Comparison of ENCODE assay signal across 1 fruit fly cellular context in the genomic region with DNA sequence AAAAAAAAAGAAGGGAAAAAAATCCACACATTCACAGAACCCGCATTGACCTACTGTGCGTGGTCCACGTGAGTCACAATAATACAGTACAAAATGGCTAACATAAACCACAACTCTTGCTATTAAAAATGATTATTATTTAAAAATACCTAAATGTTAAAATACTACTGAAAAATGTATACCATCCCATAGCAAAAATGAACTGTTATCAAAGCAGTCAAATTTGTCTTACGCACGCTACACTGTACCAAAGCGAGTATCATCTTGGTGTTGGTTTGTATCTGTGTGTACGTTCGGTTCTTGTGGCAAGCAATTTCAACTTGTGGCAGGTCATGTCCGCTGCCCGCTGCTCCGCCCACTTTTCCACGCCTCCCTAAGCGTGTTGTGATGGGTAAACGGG.
A peak's percentile ranks its signal among the peaks of the same experiment; 100 is the strongest.
TF ChIP-seq lines count a peak whose summit lies in the region.

No protein-coding gene starts in this region.

TF ChIP-seq in whole organism, embryonic, 481 proteins besides CTCF, POLR2A, EP300 and RAD21 (continued from another document and continues in another):
- peak; percentile 98 for TF ChIP-seq gcm (GFP tag; optimal IDR thresholded peaks at IDR 0.05; lab: Kevin White, UChicago)
- peak; percentile 95 for TF ChIP-seq unpg (GFP tag; optimal IDR thresholded peaks at IDR 0.05; lab: Kevin White, UChicago)
- TF ChIP-seq jigr1 (GFP tag; IDR thresholded peaks at IDR 0.05; lab: Robert Waterston, UW) = peak; percentile 80
- peak; percentile 51 for TF ChIP-seq CG6765 (GFP tag; optimal IDR thresholded peaks at IDR 0.05; lab: Kevin White, UChicago)
- peak; percentile 96 for TF ChIP-seq zfh1 (GFP tag; IDR thresholded peaks at IDR 0.05; lab: Robert Waterston, UW)
- TF ChIP-seq zf30C (GFP tag; optimal IDR thresholded peaks at IDR 0.05; lab: Kevin White, UChicago) = no peak
- peak; percentile 80 for TF ChIP-seq jing (GFP tag; optimal IDR thresholded peaks at IDR 0.05; lab: Kevin White, UChicago)
- TF ChIP-seq crp (GFP tag; optimal IDR thresholded peaks at IDR 0.05; lab: Kevin White, UChicago) = peak in 1 of 2 experiments; percentile 44
- peak; percentile 52 for TF ChIP-seq Nf-YC (tag; optimal IDR thresholded peaks at IDR 0.05; lab: Kevin White, UChicago)
- peak; percentile 65 for TF ChIP-seq trh (GFP tag; optimal IDR thresholded peaks at IDR 0.05; lab: Kevin White, UChicago)
- peak; percentile 83 for TF ChIP-seq caup (GFP tag; optimal IDR thresholded peaks at IDR 0.05; lab: Kevin White, UChicago; ENCODE audit: severe bottlenecking)
- TF ChIP-seq H2.0 (GFP tag; IDR thresholded peaks at IDR 0.05; lab: Robert Waterston, UW) = peak; percentile 89
- TF ChIP-seq Awh (GFP tag; IDR thresholded peaks at IDR 0.05; lab: Robert Waterston, UW) = peak; percentile 92
- peak; percentile 32 for TF ChIP-seq CG10565 (GFP tag; optimal IDR thresholded peaks at IDR 0.05; lab: Kevin White, UChicago)
- peak; percentile 91 for TF ChIP-seq CG14441 (GFP tag; IDR thresholded peaks at IDR 0.05; lab: Robert Waterston, UW)
- TF ChIP-seq sc (optimal IDR thresholded peaks at IDR 0.05; lab: Kevin White, UChicago) = no peak
- TF ChIP-seq sc (GFP tag; optimal IDR thresholded peaks at IDR 0.05; lab: Kevin White, UChicago) = peak; percentile 83
- peak; percentile 93 for TF ChIP-seq ATbp (GFP tag; optimal IDR thresholded peaks at IDR 0.05; lab: Kevin White, UChicago)
- TF ChIP-seq abd-A (tag; optimal IDR thresholded peaks at IDR 0.05; lab: Kevin White, UChicago) = peak; percentile 65
- TF ChIP-seq ftz-f1 (GFP tag; optimal IDR thresholded peaks at IDR 0.05; lab: Kevin White, UChicago) = no peak
- TF ChIP-seq klu (GFP tag; IDR thresholded peaks at IDR 0.05; lab: Robert Waterston, UW) = peak; percentile 77
- TF ChIP-seq CG2129 (GFP tag; IDR thresholded peaks at IDR 0.05; lab: Robert Waterston, UW; ENCODE audit: partially characterized antibody) = no peak
- peak; percentile 80 for TF ChIP-seq CG11085 (GFP tag; IDR thresholded peaks at IDR 0.05; lab: Robert Waterston, UW)
- peak; percentile 41 for TF ChIP-seq shn (GFP tag; optimal IDR thresholded peaks at IDR 0.05; lab: Kevin White, UChicago)
- peak; percentile 90 for TF ChIP-seq CG10209 (GFP tag; optimal IDR thresholded peaks at IDR 0.05; lab: Kevin White, UChicago)
- peak; percentile 82 for TF ChIP-seq CG13123 (GFP tag; optimal IDR thresholded peaks at IDR 0.05; lab: Kevin White, UChicago)
- peak; percentile 89 for TF ChIP-seq CG2712 (tag; optimal IDR thresholded peaks at IDR 0.05; lab: Kevin White, UChicago)
- TF ChIP-seq CG8089 (GFP tag; optimal IDR thresholded peaks at IDR 0.05; lab: Kevin White, UChicago) = peak; percentile 58
- TF ChIP-seq en (GFP tag; optimal IDR thresholded peaks at IDR 0.05; lab: Kevin White, UChicago) = peak; percentile 42
- TF ChIP-seq fd3F (GFP tag; optimal IDR thresholded peaks at IDR 0.05; lab: Kevin White, UChicago) = peak; percentile 82
- peak; percentile 71 for TF ChIP-seq CG10462 (GFP tag; optimal IDR thresholded peaks at IDR 0.05; lab: Kevin White, UChicago)
- TF ChIP-seq Deaf1 (tag; optimal IDR thresholded peaks at IDR 0.05; lab: Kevin White, UChicago) = peak; percentile 65
- TF ChIP-seq Drgx (GFP tag; IDR thresholded peaks at IDR 0.05; lab: Robert Waterston, UW) = peak; percentile 93
- peak; percentile 72 for TF ChIP-seq fd64A (GFP tag; optimal IDR thresholded peaks at IDR 0.05; lab: Kevin White, UChicago)
- TF ChIP-seq Jarid2 (GFP tag; optimal IDR thresholded peaks at IDR 0.05; lab: Kevin White, UChicago) = peak; percentile 44
- TF ChIP-seq ato (GFP tag; IDR thresholded peaks at IDR 0.05; lab: Robert Waterston, UW; ENCODE audit: partially characterized antibody) = no peak
- peak; percentile 91 for TF ChIP-seq Hsf (GFP tag; optimal IDR thresholded peaks at IDR 0.05; lab: Kevin White, UChicago)
- TF ChIP-seq CG7556 (GFP tag; optimal IDR thresholded peaks at IDR 0.05; lab: Kevin White, UChicago) = peak; percentile 90
- TF ChIP-seq Hr3 (GFP tag; optimal IDR thresholded peaks at IDR 0.05; lab: Kevin White, UChicago) = peak; percentile 91
- peak; percentile 50 for TF ChIP-seq emc (GFP tag; optimal IDR thresholded peaks at IDR 0.05; lab: Kevin White, UChicago)
- peak; percentile 59 for TF ChIP-seq CG30020 (tag; optimal IDR thresholded peaks at IDR 0.05; lab: Kevin White, UChicago)
- TF ChIP-seq CG13287 (GFP tag; IDR thresholded peaks at IDR 0.05; lab: Robert Waterston, UW; ENCODE audit: partially characterized antibody) = no peak
- peak; percentile 82 for TF ChIP-seq Bteb2 (GFP tag; optimal IDR thresholded peaks at IDR 0.05; lab: Kevin White, UChicago)
- peak; percentile 77 for TF ChIP-seq wor (GFP tag; IDR thresholded peaks at IDR 0.05; lab: Robert Waterston, UW)
- TF ChIP-seq croc (GFP tag; conservative IDR thresholded peaks at IDR 0.05; lab: Robert Waterston, UW) = peak; percentile 90
- TF ChIP-seq CG12744 (GFP tag; optimal IDR thresholded peaks at IDR 0.05; lab: Kevin White, UChicago) = peak; percentile 41
- no peak for TF ChIP-seq gfzf (GFP tag; optimal IDR thresholded peaks at IDR 0.05; lab: Kevin White, UChicago)
- peak; percentile 87 for TF ChIP-seq sim (GFP tag; IDR thresholded peaks at IDR 0.05; lab: Robert Waterston, UW)
- TF ChIP-seq D19B (GFP tag; optimal IDR thresholded peaks at IDR 0.05; lab: Kevin White, UChicago) = peak; percentile 24
- peak; percentile 44 for TF ChIP-seq exex (tag; optimal IDR thresholded peaks at IDR 0.05; lab: Kevin White, UChicago)
- TF ChIP-seq CG6654 (GFP tag; optimal IDR thresholded peaks at IDR 0.05; lab: Kevin White, UChicago) = peak; percentile 56
- peak; percentile 93 for TF ChIP-seq HmgZ (tag; optimal IDR thresholded peaks at IDR 0.05; lab: Kevin White, UChicago)
- TF ChIP-seq Dad (GFP tag; optimal IDR thresholded peaks at IDR 0.05; lab: Kevin White, UChicago) = peak; percentile 73
- TF ChIP-seq otp (GFP tag; IDR thresholded peaks at IDR 0.05; lab: Robert Waterston, UW) = peak; percentile 94
- TF ChIP-seq h (optimal IDR thresholded peaks at IDR 0.05; lab: Kevin White, UChicago) = no peak
- peak; percentile 67 for TF ChIP-seq CG7271 (tag; optimal IDR thresholded peaks at IDR 0.05; lab: Kevin White, UChicago)
- TF ChIP-seq D19A (tag; optimal IDR thresholded peaks at IDR 0.05; lab: Kevin White, UChicago) = peak; percentile 77
- peak; percentile 87 for TF ChIP-seq org-1 (GFP tag; optimal IDR thresholded peaks at IDR 0.05; lab: Kevin White, UChicago)
- TF ChIP-seq Scr (GFP tag; IDR thresholded peaks at IDR 0.05; lab: Robert Waterston, UW; ENCODE audit: partially characterized antibody) = no peak
- TF ChIP-seq phol (tag; optimal IDR thresholded peaks at IDR 0.05; lab: Kevin White, UChicago) = peak; percentile 84
- TF ChIP-seq ash1 (GFP tag; optimal IDR thresholded peaks at IDR 0.05; lab: Kevin White, UChicago) = peak; percentile 53
- TF ChIP-seq CG14667 (GFP tag; IDR thresholded peaks at IDR 0.05; lab: Robert Waterston, UW) = peak; percentile 92
- TF ChIP-seq nom (GFP tag; optimal IDR thresholded peaks at IDR 0.05; lab: Kevin White, UChicago) = peak; percentile 72
- peak; percentile 93 for TF ChIP-seq CG10959 (GFP tag; IDR thresholded peaks at IDR 0.05; lab: Robert Waterston, UW)
- TF ChIP-seq Sin3A (optimal IDR thresholded peaks at IDR 0.05; lab: Kevin White, UChicago) = no peak
- no peak for TF ChIP-seq Dip2 (GFP tag; IDR thresholded peaks at IDR 0.05; lab: Robert Waterston, UW)
- peak; percentile 31 for TF ChIP-seq CG9876 (GFP tag; optimal IDR thresholded peaks at IDR 0.05; lab: Kevin White, UChicago)
- peak; percentile 62 for TF ChIP-seq CG18011 (GFP tag; optimal IDR thresholded peaks at IDR 0.05; lab: Kevin White, UChicago)
- peak; percentile 96 for TF ChIP-seq kay (GFP tag; optimal IDR thresholded peaks at IDR 0.05; lab: Kevin White, UChicago)
- TF ChIP-seq CG9797 (GFP tag; optimal IDR thresholded peaks at IDR 0.05; lab: Kevin White, UChicago) = peak; percentile 4
- TF ChIP-seq CG17912 (GFP tag; optimal IDR thresholded peaks at IDR 0.05; lab: Kevin White, UChicago) = peak; percentile 73
- peak; percentile 72 for TF ChIP-seq CG8290 (GFP tag; optimal IDR thresholded peaks at IDR 0.05; lab: Kevin White, UChicago)
- TF ChIP-seq CG8290 (tag; optimal IDR thresholded peaks at IDR 0.05; lab: Kevin White, UChicago) = peak; percentile 50 to 95
- no peak for TF ChIP-seq Dfd (GFP tag; optimal IDR thresholded peaks at IDR 0.05; lab: Kevin White, UChicago)
- peak; percentile 96 for TF ChIP-seq CG1603 (tag; optimal IDR thresholded peaks at IDR 0.05; lab: Kevin White, UChicago)
- TF ChIP-seq CG14965 (GFP tag; optimal IDR thresholded peaks at IDR 0.05; lab: Kevin White, UChicago; ENCODE audit: borderline replicate concordance) = peak; percentile 61
- peak; percentile 65 for TF ChIP-seq CG12236 (GFP tag; optimal IDR thresholded peaks at IDR 0.05; lab: Kevin White, UChicago)
- TF ChIP-seq GATAe (GFP tag; conservative IDR thresholded peaks at IDR 0.05; lab: Robert Waterston, UW) = 0 out of 2 replicates have a peak, but pooled peaks have one; percentile 27
- peak; percentile 86 for TF ChIP-seq CG9727 (GFP tag; optimal IDR thresholded peaks at IDR 0.05; lab: Kevin White, UChicago)
- peak; percentile 75 for TF ChIP-seq CG10431 (GFP tag; optimal IDR thresholded peaks at IDR 0.05; lab: Kevin White, UChicago)
- TF ChIP-seq ttk (GFP tag; IDR thresholded peaks at IDR 0.05; lab: Robert Waterston, UW) = peak; percentile 93
- peak; percentile 93 for TF ChIP-seq esg (GFP tag; conservative IDR thresholded peaks at IDR 0.05; lab: Robert Waterston, UW)
- TF ChIP-seq kni (GFP tag; optimal IDR thresholded peaks at IDR 0.05; lab: Kevin White, UChicago) = peak; percentile 71
- peak; percentile 86 for TF ChIP-seq ase (GFP tag; IDR thresholded peaks at IDR 0.05; lab: Robert Waterston, UW)
- TF ChIP-seq CkIIα-i1 (GFP tag; IDR thresholded peaks at IDR 0.05; lab: Robert Waterston, UW) = no peak
- TF ChIP-seq Vsx1 (GFP tag; optimal IDR thresholded peaks at IDR 0.05; lab: Kevin White, UChicago) = peak; percentile 78
- peak; percentile 87 for TF ChIP-seq tup (GFP tag; optimal IDR thresholded peaks at IDR 0.05; lab: Kevin White, UChicago)
- no peak for TF ChIP-seq bigmax (GFP tag; optimal IDR thresholded peaks at IDR 0.05; lab: Kevin White, UChicago)
- TF ChIP-seq CG6813 (GFP tag; optimal IDR thresholded peaks at IDR 0.05; lab: Kevin White, UChicago) = peak; percentile 79
- no peak for TF ChIP-seq zen2 (GFP tag; IDR thresholded peaks at IDR 0.05; lab: Robert Waterston, UW; ENCODE audit: partially characterized antibody)
- TF ChIP-seq CG5953 (GFP tag; IDR thresholded peaks at IDR 0.05; lab: Robert Waterston, UW) = peak; percentile 84; the same call in 1 of the 2 replicates
- TF ChIP-seq bbx (GFP tag; IDR thresholded peaks at IDR 0.05; lab: Robert Waterston, UW; ENCODE audit: partially characterized antibody) = no peak
- TF ChIP-seq CG32772 (GFP tag; IDR thresholded peaks at IDR 0.05; lab: Robert Waterston, UW) = peak; percentile 94
- peak; percentile 77 for TF ChIP-seq MBD-R2 (GFP tag; IDR thresholded peaks at IDR 0.05; lab: Robert Waterston, UW)
- peak; percentile 78 for TF ChIP-seq cas (GFP tag; IDR thresholded peaks at IDR 0.05; lab: Robert Waterston, UW)
- peak; percentile 92 for TF ChIP-seq CG33557 (GFP tag; optimal IDR thresholded peaks at IDR 0.05; lab: Kevin White, UChicago)
- TF ChIP-seq CG6683 (GFP tag; optimal IDR thresholded peaks at IDR 0.05; lab: Kevin White, UChicago) = peak; percentile 67
- TF ChIP-seq CG17829 (tag; optimal IDR thresholded peaks at IDR 0.05; lab: Kevin White, UChicago) = peak; percentile 84
- no peak for TF ChIP-seq sna (GFP tag; IDR thresholded peaks at IDR 0.05; lab: Robert Waterston, UW; ENCODE audit: partially characterized antibody)
- TF ChIP-seq pfk (GFP tag; optimal IDR thresholded peaks at IDR 0.05; lab: Kevin White, UChicago) = no peak
- TF ChIP-seq Dll (GFP tag; IDR thresholded peaks at IDR 0.05; lab: Robert Waterston, UW; ENCODE audit: partially characterized antibody) = no peak
- no peak for TF ChIP-seq Lpt (GFP tag; optimal IDR thresholded peaks at IDR 0.05; lab: Kevin White, UChicago)
- peak; percentile 57 for TF ChIP-seq zfh2 (GFP tag; optimal IDR thresholded peaks at IDR 0.05; lab: Kevin White, UChicago)
- peak; percentile 60; the same call in 1 of the 2 replicates for TF ChIP-seq al (GFP tag; IDR thresholded peaks at IDR 0.05; lab: Robert Waterston, UW)
- peak; percentile 83 for TF ChIP-seq cwo (GFP tag; optimal IDR thresholded peaks at IDR 0.05; lab: Kevin White, UChicago)
- TF ChIP-seq da (GFP tag; optimal IDR thresholded peaks at IDR 0.05; lab: Kevin White, UChicago) = peak; percentile 30
- TF ChIP-seq Tbp (GFP tag; optimal IDR thresholded peaks at IDR 0.05; lab: Kevin White, UChicago) = no peak
- peak; percentile 32 for TF ChIP-seq CG3163 (GFP tag; optimal IDR thresholded peaks at IDR 0.05; lab: Kevin White, UChicago)
- peak; percentile 73 for TF ChIP-seq CG7786 (GFP tag; optimal IDR thresholded peaks at IDR 0.05; lab: Kevin White, UChicago)
- peak; percentile 93 for TF ChIP-seq CG4404 (GFP tag; IDR thresholded peaks at IDR 0.05; lab: Robert Waterston, UW)
- TF ChIP-seq hkb (optimal IDR thresholded peaks at IDR 0.05; lab: Kevin White, UChicago) = no peak
- TF ChIP-seq hkb (GFP tag; IDR thresholded peaks at IDR 0.05; lab: Robert Waterston, UW) = peak; percentile 94
- peak; percentile 65 for TF ChIP-seq CG10147 (GFP tag; optimal IDR thresholded peaks at IDR 0.05; lab: Kevin White, UChicago)
- TF ChIP-seq br (optimal IDR thresholded peaks at IDR 0.05; lab: Kevin White, UChicago) = no peak
- TF ChIP-seq Aef1 (GFP tag; IDR thresholded peaks at IDR 0.05; lab: Robert Waterston, UW) = peak; percentile 88
- TF ChIP-seq CG1233 (GFP tag; optimal IDR thresholded peaks at IDR 0.05; lab: Kevin White, UChicago) = peak; percentile 84
- peak; percentile 91 for TF ChIP-seq CG8924 (tag; optimal IDR thresholded peaks at IDR 0.05; lab: Kevin White, UChicago)
- TF ChIP-seq Doc2 (GFP tag; IDR thresholded peaks at IDR 0.05; lab: Robert Waterston, UW) = no peak
- no peak for TF ChIP-seq pita (GFP tag; optimal IDR thresholded peaks at IDR 0.05; lab: Kevin White, UChicago)
- TF ChIP-seq NFAT (GFP tag; IDR thresholded peaks at IDR 0.05; lab: Robert Waterston, UW) = peak; percentile 86
- peak; percentile 79 for TF ChIP-seq sug (tag; optimal IDR thresholded peaks at IDR 0.05; lab: Kevin White, UChicago)
- TF ChIP-seq CG15011 (GFP tag; optimal IDR thresholded peaks at IDR 0.05; lab: Kevin White, UChicago) = peak; percentile 66
- TF ChIP-seq CG1832 (GFP tag; optimal IDR thresholded peaks at IDR 0.05; lab: Kevin White, UChicago) = no peak
- TF ChIP-seq pho (GFP tag; optimal IDR thresholded peaks at IDR 0.05; lab: Kevin White, UChicago) = peak; percentile 80
- TF ChIP-seq Myb (GFP tag; optimal IDR thresholded peaks at IDR 0.05; lab: Kevin White, UChicago) = peak; percentile 56
- peak; percentile 34 for TF ChIP-seq pb (GFP tag; optimal IDR thresholded peaks at IDR 0.05; lab: Kevin White, UChicago)
